Worm (Caenorhabditis elegans): ENCODE results near the gene C49C3.6.

DNA sequence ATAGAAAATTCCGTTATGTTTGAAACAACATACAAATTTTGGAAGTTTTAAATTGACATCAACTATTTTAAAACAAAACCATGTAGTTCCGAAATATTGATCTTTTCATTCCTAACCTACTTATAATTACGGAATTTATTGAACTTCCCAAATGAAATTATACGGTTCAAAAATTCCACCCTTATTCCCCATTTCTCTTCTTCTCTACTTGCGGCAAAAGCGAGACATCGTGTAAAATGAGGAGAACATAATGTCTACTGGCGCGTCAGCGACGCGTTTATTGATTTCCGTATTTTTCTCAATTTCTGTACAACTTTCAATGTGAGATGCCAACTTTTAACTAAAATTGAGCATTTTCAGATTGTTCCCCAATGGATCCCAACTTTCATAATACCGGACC is 2.5 kb upstream of the C49C3.6 start, which contains the start of gene ceh-88:
- TF ChIP-seq mdl-1 (tag; optimal IDR thresholded peaks at IDR 0.05) (no peak), unc-62 (GFP tag; optimal IDR thresholded peaks at IDR 0.05) (no peak), nhr-237 (tag; optimal IDR thresholded peaks at IDR 0.05) (no peak), nhr-10 (tag; optimal IDR thresholded peaks at IDR 0.05) (no peak), unc-55 (GFP tag; optimal IDR thresholded peaks at IDR 0.05) (no peak), nhr-21 (tag; optimal IDR thresholded peaks at IDR 0.05) (no peak), mab-5 (tag; optimal IDR thresholded peaks at IDR 0.05) (no peak), fos-1 (tag; optimal IDR thresholded peaks at IDR 0.05) (no peak), ceh-82 (tag; optimal IDR thresholded peaks at IDR 0.05) (no peak)

Data from whole organism, L2 larva.